Fruit fly (Drosophila melanogaster) whole organism, pupa: ENCODE measurements around the gene ND-30.
A peak's percentile ranks its signal among the peaks of the same experiment; 100 is the strongest.

ENCODE experiments used
- CG10348 ChIP-seq: fragments of 200-800 bp; sonication (Bioruptor generic); IDR thresholded peaks from 2 replicates; pipeline ENCODE4 v1.3.6; 2022; ENCODE audit warnings: missing biosample characterization, missing genetic modification characterization
- CG12605 ChIP-seq: fragments of 200-800 bp; sonication (Bioruptor generic); IDR thresholded peaks from 2 replicates; pipeline ENCODE4 v1.3.6; 2022; ENCODE audit warnings: missing biosample characterization, missing genetic modification characterization
- CG13204 ChIP-seq: fragments of 200-800 bp; sonication (Bioruptor generic); optimal IDR thresholded peaks from 2 replicates; lab custom pipeline; 2018; ENCODE audit warnings: missing biosample characterization, mild to moderate bottlenecking, missing genetic modification characterization, moderate library complexity
- CG14655 ChIP-seq: fragments of 200-800 bp; sonication (Bioruptor generic); optimal IDR thresholded peaks from 3 replicates; lab custom pipeline; 2017; ENCODE audit warnings: mild to moderate bottlenecking, missing biosample characterization, missing genetic modification reagents, missing genetic modification characterization
- CG15710 ChIP-seq: fragments of 200-800 bp; sonication (Bioruptor generic); optimal IDR thresholded peaks from 2 replicates; lab custom pipeline; 2018; ENCODE audit warnings: missing biosample characterization, mild to moderate bottlenecking, missing genetic modification characterization, moderate library complexity
- CG17806 ChIP-seq: fragments of 200-800 bp; sonication (Bioruptor generic); optimal IDR thresholded peaks from 2 replicates; lab custom pipeline; 2018; ENCODE audit warnings: missing biosample characterization, mild to moderate bottlenecking, missing genetic modification characterization, moderate library complexity
- CG32121 ChIP-seq: fragments of 200-800 bp; sonication (Bioruptor generic); IDR thresholded peaks from 2 replicates; pipeline ENCODE4 v1.3.6; 2022; ENCODE audit warnings: missing biosample characterization, missing genetic modification characterization
- CG34367 ChIP-seq: fragments of 200-800 bp; sonication (Bioruptor generic); optimal IDR thresholded peaks from 2 replicates; lab custom pipeline; 2018; ENCODE audit warnings: missing biosample characterization, mild to moderate bottlenecking, missing genetic modification characterization
- CG4496 ChIP-seq: fragments of 200-800 bp; sonication (Bioruptor generic); IDR thresholded peaks from 3 replicates; pipeline ENCODE4 v1.3.6; 2022; ENCODE audit warnings: missing biosample characterization, missing genetic modification characterization
- CG8159 ChIP-seq: fragments of 200-800 bp; sonication (Bioruptor generic); optimal IDR thresholded peaks from 3 replicates; lab custom pipeline; 2018; ENCODE audit warnings: missing biosample characterization, mild to moderate bottlenecking, missing genetic modification characterization, moderate library complexity
- CG8301 ChIP-seq: fragments of 200-800 bp; sonication (Bioruptor generic); optimal IDR thresholded peaks from 2 replicates; lab custom pipeline; 2018; ENCODE audit warnings: missing biosample characterization, mild to moderate bottlenecking, missing genetic modification characterization
- CG9948 ChIP-seq: fragments of 200-800 bp; sonication (Bioruptor generic); optimal IDR thresholded peaks from 2 replicates; lab custom pipeline; 2018; ENCODE audit warnings: missing biosample characterization, mild to moderate bottlenecking, missing genetic modification characterization, moderate library complexity
- D1 ChIP-seq: fragments of 200-800 bp; sonication (Bioruptor generic); optimal IDR thresholded peaks from 2 replicates; lab custom pipeline; 2018; ENCODE audit warnings: missing biosample characterization, mild to moderate bottlenecking, missing genetic modification characterization, moderate library complexity
- EcR ChIP-seq: fragments of 200-800 bp; sonication (Bioruptor generic); optimal IDR thresholded peaks from 3 replicates; lab custom pipeline; 2019; ENCODE audit warnings: missing biosample characterization, missing genetic modification characterization, mild to moderate bottlenecking, moderate library complexity, missing genetic modification reagents
- Ets98B ChIP-seq: fragments of 200-800 bp; sonication (Bioruptor generic); IDR thresholded peaks from 2 replicates; pipeline ENCODE4 v1.3.6; 2022; ENCODE audit warnings: missing biosample characterization, missing genetic modification characterization
- Pif1A ChIP-seq: fragments of 200-800 bp; sonication (Bioruptor generic); optimal IDR thresholded peaks from 3 replicates; lab custom pipeline; 2016; ENCODE audit warnings: missing biosample characterization, missing genetic modification characterization
- Pif1B ChIP-seq: fragments of 200-800 bp; sonication (Bioruptor generic); optimal IDR thresholded peaks from 3 replicates; lab custom pipeline; 2016; ENCODE audit warnings: missing biosample characterization, missing genetic modification characterization
- Snoo ChIP-seq: fragments of 200-800 bp; sonication (Bioruptor generic); optimal IDR thresholded peaks from 3 replicates; lab custom pipeline; 2017; ENCODE audit warnings: missing biosample characterization, mild to moderate bottlenecking, missing genetic modification characterization, inconsistent platforms
- fd96Ca ChIP-seq: fragments of 200-800 bp; sonication (Bioruptor generic); IDR thresholded peaks from 3 replicates; pipeline ENCODE4 v1.3.6; 2022; ENCODE audit warnings: missing biosample characterization, missing genetic modification characterization
- gl ChIP-seq: fragments of 200-800 bp; sonication (Bioruptor generic); optimal IDR thresholded peaks from 2 replicates; lab custom pipeline; 2018; ENCODE audit warnings: missing biosample characterization, mild to moderate bottlenecking, missing genetic modification characterization
- rn ChIP-seq: fragments of 200-800 bp; sonication (Bioruptor generic); IDR thresholded peaks from 2 replicates; pipeline ENCODE4 v1.3.6; 2022; ENCODE audit warnings: missing biosample characterization, missing genetic modification characterization

ND-30 gene

dm6 chr3L:3164951-3165350 is 5.6 kb upstream of the ND-30 start, which contains the start of gene CG32280:
CG32280 (plus strand) TSS chr3L:3165181.
- TF ChIP-seq CG32121 (GFP tag; lab: Robert Waterston, UW) (0 out of 2 replicates have a peak, but pooled peaks have one; percentile 37), D1 (tag; lab: Kevin White, UChicago) (no peak), CG14655 (no peak), CG8301 (tag; lab: Kevin White, UChicago) (no peak), CG10348 (GFP tag; lab: Robert Waterston, UW) (no peak), CG8159 (tag; lab: Kevin White, UChicago) (no peak), CG4496 (GFP tag; lab: Robert Waterston, UW) (0 out of 3 replicates have a peak, but pooled peaks have one; percentile 58), gl (tag; lab: Kevin White, UChicago) (no peak), CG12605 (GFP tag; lab: Robert Waterston, UW) (no peak), EcR (GFP tag; lab: Kevin White, UChicago) (no peak), CG17806 (tag; lab: Kevin White, UChicago) (no peak), CG13204 (GFP tag; lab: Kevin White, UChicago) (no peak), Ets98B (GFP tag; lab: Robert Waterston, UW) (0 out of 2 replicates have a peak, but pooled peaks have one; percentile 19), Snoo (no peak), CG15710 (tag; lab: Kevin White, UChicago) (no peak), CG34367 (tag; lab: Kevin White, UChicago) (no peak), fd96Ca (GFP tag; lab: Robert Waterston, UW) (peak; percentile 34; the same call in 1 of the 3 replicates)

DNA sequence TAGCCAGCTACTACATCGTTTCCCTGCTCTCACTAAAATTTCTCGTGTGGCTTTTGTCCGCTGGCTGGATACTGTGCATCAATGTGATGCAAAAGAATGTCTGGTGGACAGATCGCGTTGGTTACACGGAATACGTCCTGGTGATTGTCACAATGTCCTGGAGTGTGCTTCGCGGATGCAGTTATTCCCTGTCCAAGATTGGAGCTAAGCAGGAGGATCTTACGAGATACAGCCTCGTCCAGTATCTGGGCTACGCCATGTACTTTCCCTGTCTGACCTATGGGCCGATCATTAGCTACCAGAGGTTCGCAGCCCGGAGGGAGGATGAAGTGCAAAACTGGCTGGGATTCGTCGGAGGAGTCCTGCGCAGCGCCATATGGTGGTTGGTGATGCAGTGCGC is 3.2 kb upstream of the ND-30 start:
- no peak for TF ChIP-seq CG8159 (tag; lab: Kevin White, UChicago)
- no peak for TF ChIP-seq CG15710 (tag; lab: Kevin White, UChicago)
- TF ChIP-seq EcR (GFP tag; lab: Kevin White, UChicago) = no peak
- TF ChIP-seq fd96Ca (GFP tag; lab: Robert Waterston, UW) = no peak
- TF ChIP-seq gl (tag; lab: Kevin White, UChicago) = no peak
- no peak for TF ChIP-seq Snoo
- no peak for TF ChIP-seq CG32121 (GFP tag; lab: Robert Waterston, UW)
- no peak for TF ChIP-seq CG12605 (GFP tag; lab: Robert Waterston, UW)
- TF ChIP-seq CG8301 (tag; lab: Kevin White, UChicago) = no peak
- no peak for TF ChIP-seq CG9948 (tag; lab: Kevin White, UChicago)
- TF ChIP-seq CG14655 = no peak
- TF ChIP-seq CG34367 (tag; lab: Kevin White, UChicago) = no peak
- TF ChIP-seq CG13204 (GFP tag; lab: Kevin White, UChicago) = no peak
- no peak for TF ChIP-seq D1 (tag; lab: Kevin White, UChicago)

- TF ChIP-seq CG8159 (tag; lab: Kevin White, UChicago) (no peak), CG15710 (tag; lab: Kevin White, UChicago) (no peak), gl (tag; lab: Kevin White, UChicago) (no peak), Pif1A (GFP tag; lab: Kevin White, UChicago) (no peak), Snoo (no peak), Pif1B (GFP tag; lab: Kevin White, UChicago) (no peak), CG14655 (no peak), rn (no peak), D1 (tag; lab: Kevin White, UChicago) (no peak), CG34367 (tag; lab: Kevin White, UChicago) (no peak), CG12605 (GFP tag; lab: Robert Waterston, UW) (no peak), CG9948 (tag; lab: Kevin White, UChicago) (no peak), EcR (GFP tag; lab: Kevin White, UChicago) (no peak), CG17806 (tag; lab: Kevin White, UChicago) (no peak), CG4496 (GFP tag; lab: Robert Waterston, UW) (no peak), CG32121 (GFP tag; lab: Robert Waterston, UW) (no peak)
Measured at dm6 chr3L:3161968-3162367, 2.6 kb upstream of the ND-30 start, which contains the start of gene rasp. rasp (plus strand) TSS chr3L:3162180.

dm6 chr3L:3157651-3158050 is 1.7 kb downstream of the ND-30 start:
- TF ChIP-seq CG4496 (GFP tag; lab: Robert Waterston, UW) (no peak), CG32121 (GFP tag; lab: Robert Waterston, UW) (no peak), D1 (tag; lab: Kevin White, UChicago) (no peak), gl (tag; lab: Kevin White, UChicago) (no peak)

dm6 chr3L:3150376-3150775 is 9.0 kb downstream of the ND-30 start:
- TF ChIP-seq rn = 0 out of 2 replicates have a peak, but pooled peaks have one; percentile 9
- no peak for TF ChIP-seq CG9948 (tag; lab: Kevin White, UChicago)

- TF ChIP-seq Ets98B (GFP tag; lab: Robert Waterston, UW) (no peak), CG32121 (GFP tag; lab: Robert Waterston, UW) (peak; percentile 43; the same call in 1 of the 2 replicates), CG10348 (GFP tag; lab: Robert Waterston, UW) (no peak), EcR (GFP tag; lab: Kevin White, UChicago) (peak; percentile 49), rn (no peak), CG17806 (tag; lab: Kevin White, UChicago) (no peak), CG8159 (tag; lab: Kevin White, UChicago) (no peak), CG13204 (GFP tag; lab: Kevin White, UChicago) (peak; percentile 68), Snoo (no peak), CG12605 (GFP tag; lab: Robert Waterston, UW) (no peak; the same call in 1 of the 2 replicates), CG4496 (GFP tag; lab: Robert Waterston, UW) (no peak), CG14655 (no peak), Pif1B (GFP tag; lab: Kevin White, UChicago) (no peak), CG8301 (tag; lab: Kevin White, UChicago) (no peak), CG15710 (tag; lab: Kevin White, UChicago) (no peak), fd96Ca (GFP tag; lab: Robert Waterston, UW) (no peak; the same call in 2 of the 3 replicates), CG34367 (tag; lab: Kevin White, UChicago) (no peak), CG9948 (tag; lab: Kevin White, UChicago) (no peak), gl (tag; lab: Kevin White, UChicago) (no peak)
Measured at dm6 chr3L:3149060-3149872, 10.1 kb downstream of the ND-30 start.
